Fruit fly (Drosophila melanogaster) whole organism, pupa: ENCODE results near the gene CG43394.

Experiments used
- CG10348 ChIP-seq: fragments of 200-800 bp; sonication (Bioruptor generic); IDR thresholded peaks from 2 replicates; pipeline ENCODE4 v1.3.6; 2022; ENCODE audit warnings: missing biosample characterization, missing genetic modification characterization
- CG12605 ChIP-seq: fragments of 200-800 bp; sonication (Bioruptor generic); IDR thresholded peaks from 2 replicates; pipeline ENCODE4 v1.3.6; 2022; ENCODE audit warnings: missing biosample characterization, missing genetic modification characterization
- CG13204 ChIP-seq: fragments of 200-800 bp; sonication (Bioruptor generic); optimal IDR thresholded peaks from 2 replicates; lab custom pipeline; 2018; ENCODE audit warnings: missing biosample characterization, mild to moderate bottlenecking, missing genetic modification characterization, moderate library complexity
- CG14655 ChIP-seq: fragments of 200-800 bp; sonication (Bioruptor generic); optimal IDR thresholded peaks from 3 replicates; lab custom pipeline; 2017; ENCODE audit warnings: mild to moderate bottlenecking, missing biosample characterization, missing genetic modification reagents, missing genetic modification characterization
- CG15710 ChIP-seq: fragments of 200-800 bp; sonication (Bioruptor generic); optimal IDR thresholded peaks from 2 replicates; lab custom pipeline; 2018; ENCODE audit warnings: missing biosample characterization, mild to moderate bottlenecking, missing genetic modification characterization, moderate library complexity
- CG17806 ChIP-seq: fragments of 200-800 bp; sonication (Bioruptor generic); optimal IDR thresholded peaks from 2 replicates; lab custom pipeline; 2018; ENCODE audit warnings: missing biosample characterization, mild to moderate bottlenecking, missing genetic modification characterization, moderate library complexity
- CG32121 ChIP-seq: fragments of 200-800 bp; sonication (Bioruptor generic); IDR thresholded peaks from 2 replicates; pipeline ENCODE4 v1.3.6; 2022; ENCODE audit warnings: missing biosample characterization, missing genetic modification characterization
- CG34367 ChIP-seq: fragments of 200-800 bp; sonication (Bioruptor generic); optimal IDR thresholded peaks from 2 replicates; lab custom pipeline; 2018; ENCODE audit warnings: missing biosample characterization, mild to moderate bottlenecking, missing genetic modification characterization
- CG4496 ChIP-seq: fragments of 200-800 bp; sonication (Bioruptor generic); IDR thresholded peaks from 3 replicates; pipeline ENCODE4 v1.3.6; 2022; ENCODE audit warnings: missing biosample characterization, missing genetic modification characterization
- CG8159 ChIP-seq: fragments of 200-800 bp; sonication (Bioruptor generic); optimal IDR thresholded peaks from 3 replicates; lab custom pipeline; 2018; ENCODE audit warnings: missing biosample characterization, mild to moderate bottlenecking, missing genetic modification characterization, moderate library complexity
- CG8301 ChIP-seq: fragments of 200-800 bp; sonication (Bioruptor generic); optimal IDR thresholded peaks from 2 replicates; lab custom pipeline; 2018; ENCODE audit warnings: missing biosample characterization, mild to moderate bottlenecking, missing genetic modification characterization
- CG9948 ChIP-seq: fragments of 200-800 bp; sonication (Bioruptor generic); optimal IDR thresholded peaks from 2 replicates; lab custom pipeline; 2018; ENCODE audit warnings: missing biosample characterization, mild to moderate bottlenecking, missing genetic modification characterization, moderate library complexity
- D1 ChIP-seq: fragments of 200-800 bp; sonication (Bioruptor generic); optimal IDR thresholded peaks from 2 replicates; lab custom pipeline; 2018; ENCODE audit warnings: missing biosample characterization, mild to moderate bottlenecking, missing genetic modification characterization, moderate library complexity
- EcR ChIP-seq: fragments of 200-800 bp; sonication (Bioruptor generic); optimal IDR thresholded peaks from 3 replicates; lab custom pipeline; 2019; ENCODE audit warnings: missing biosample characterization, missing genetic modification characterization, mild to moderate bottlenecking, moderate library complexity, missing genetic modification reagents
- Ets98B ChIP-seq: fragments of 200-800 bp; sonication (Bioruptor generic); IDR thresholded peaks from 2 replicates; pipeline ENCODE4 v1.3.6; 2022; ENCODE audit warnings: missing biosample characterization, missing genetic modification characterization
- Pif1A ChIP-seq: fragments of 200-800 bp; sonication (Bioruptor generic); optimal IDR thresholded peaks from 3 replicates; lab custom pipeline; 2016; ENCODE audit warnings: missing biosample characterization, missing genetic modification characterization
- Pif1B ChIP-seq: fragments of 200-800 bp; sonication (Bioruptor generic); optimal IDR thresholded peaks from 3 replicates; lab custom pipeline; 2016; ENCODE audit warnings: missing biosample characterization, missing genetic modification characterization
- Snoo ChIP-seq: fragments of 200-800 bp; sonication (Bioruptor generic); optimal IDR thresholded peaks from 3 replicates; lab custom pipeline; 2017; ENCODE audit warnings: missing biosample characterization, mild to moderate bottlenecking, missing genetic modification characterization, inconsistent platforms
- fd96Ca ChIP-seq: fragments of 200-800 bp; sonication (Bioruptor generic); IDR thresholded peaks from 3 replicates; pipeline ENCODE4 v1.3.6; 2022; ENCODE audit warnings: missing biosample characterization, missing genetic modification characterization
- gl ChIP-seq: fragments of 200-800 bp; sonication (Bioruptor generic); optimal IDR thresholded peaks from 2 replicates; lab custom pipeline; 2018; ENCODE audit warnings: missing biosample characterization, mild to moderate bottlenecking, missing genetic modification characterization
- rn ChIP-seq: fragments of 200-800 bp; sonication (Bioruptor generic); IDR thresholded peaks from 2 replicates; pipeline ENCODE4 v1.3.6; 2022; ENCODE audit warnings: missing biosample characterization, missing genetic modification characterization

The CG43394 gene

dm6 chr2L:8100489-8101352, 44.8 kb upstream of the CG43394 start:
- TF ChIP-seq CG10348 (GFP tag; lab: Robert Waterston, UW) = no peak
- no peak for TF ChIP-seq D1 (tag; lab: Kevin White, UChicago)
- peak; percentile 55 for TF ChIP-seq CG15710 (tag; lab: Kevin White, UChicago)
- TF ChIP-seq rn (GFP tag; lab: Robert Waterston, UW) = no peak
- TF ChIP-seq CG8301 (tag; lab: Kevin White, UChicago) = peak; percentile 40
- no peak for TF ChIP-seq CG12605 (GFP tag; lab: Robert Waterston, UW)
- TF ChIP-seq EcR (GFP tag; lab: Kevin White, UChicago) = peak; percentile 82
- TF ChIP-seq CG14655 = no peak
- TF ChIP-seq CG8159 (tag; lab: Kevin White, UChicago) = no peak
- no peak for TF ChIP-seq CG34367
- TF ChIP-seq CG9948 (tag; lab: Kevin White, UChicago) = peak; percentile 33
- TF ChIP-seq Pif1B (GFP tag; lab: Kevin White, UChicago) = no peak
- no peak for TF ChIP-seq CG32121 (GFP tag; lab: Robert Waterston, UW)
- no peak for TF ChIP-seq gl (tag; lab: Kevin White, UChicago)
- TF ChIP-seq Ets98B = peak; percentile 9; the same call in 1 of the 2 replicates
- TF ChIP-seq Pif1A (GFP tag; lab: Kevin White, UChicago) = peak; percentile 24
- no peak for TF ChIP-seq fd96Ca
- peak; percentile 52 for TF ChIP-seq CG17806 (tag; lab: Kevin White, UChicago)
- TF ChIP-seq Snoo = peak; percentile 19
- TF ChIP-seq CG13204 (GFP tag; lab: Kevin White, UChicago) = no peak
- no peak for TF ChIP-seq CG4496 (GFP tag; lab: Robert Waterston, UW)

DNA sequence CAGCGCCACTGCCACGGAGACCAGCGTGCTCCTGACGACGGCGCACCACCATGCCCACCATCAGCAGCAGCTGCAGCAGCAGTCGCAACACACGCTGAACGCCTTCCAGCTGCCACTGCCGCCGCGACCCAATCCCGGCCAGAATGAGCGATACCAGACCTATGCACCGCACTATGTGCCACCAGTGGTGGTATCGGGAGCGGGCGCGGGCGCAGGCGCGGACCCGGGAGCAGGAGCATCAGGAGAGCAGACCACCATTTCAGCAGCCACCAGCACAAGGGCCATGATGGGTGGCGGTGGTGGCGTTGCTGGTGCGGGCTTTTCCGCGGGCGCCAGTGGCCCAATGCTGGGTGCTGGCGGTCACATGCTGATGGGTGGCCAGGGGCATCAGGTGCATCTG, 42.5 kb upstream of the CG43394 start:
- TF ChIP-seq CG10348 (GFP tag; lab: Robert Waterston, UW) = no peak

dm6 chr2L:8104094-8104493, 41.5 kb upstream of the CG43394 start:
- TF ChIP-seq CG8301 (tag; lab: Kevin White, UChicago) (no peak), CG14655 (no peak), CG17806 (tag; lab: Kevin White, UChicago) (no peak), rn (GFP tag; lab: Robert Waterston, UW) (no peak), gl (tag; lab: Kevin White, UChicago) (no peak), Ets98B (no peak), CG13204 (GFP tag; lab: Kevin White, UChicago) (no peak), Pif1B (GFP tag; lab: Kevin White, UChicago) (no peak), D1 (tag; lab: Kevin White, UChicago) (no peak), CG15710 (tag; lab: Kevin White, UChicago) (no peak), CG34367 (no peak), CG10348 (GFP tag; lab: Robert Waterston, UW) (no peak), fd96Ca (no peak), CG8159 (tag; lab: Kevin White, UChicago) (no peak), CG4496 (GFP tag; lab: Robert Waterston, UW) (no peak), EcR (GFP tag; lab: Kevin White, UChicago) (no peak), Pif1A (GFP tag; lab: Kevin White, UChicago) (no peak), CG12605 (GFP tag; lab: Robert Waterston, UW) (no peak)

DNA sequence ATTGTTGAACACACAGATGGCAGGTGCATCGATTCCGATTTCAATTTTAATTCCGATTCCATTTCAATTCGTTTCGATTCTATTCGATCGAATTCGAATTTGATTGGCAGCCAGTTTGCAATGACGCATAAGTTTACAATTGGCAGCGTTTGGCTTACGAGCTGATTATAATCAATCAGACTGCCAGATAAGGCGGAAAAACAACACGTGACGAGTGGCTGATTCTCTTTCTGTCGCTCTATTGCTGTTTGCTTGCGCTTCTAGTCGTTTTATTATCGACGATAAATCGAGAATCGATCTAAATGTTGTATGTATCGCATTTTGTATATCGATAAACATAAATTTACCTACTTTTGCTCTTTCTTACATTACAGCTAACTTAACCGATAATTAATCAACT, 40.9 kb upstream of the CG43394 start:
- TF ChIP-seq CG12605 (GFP tag; lab: Robert Waterston, UW) (no peak), Ets98B (no peak), gl (tag; lab: Kevin White, UChicago) (no peak), CG4496 (GFP tag; lab: Robert Waterston, UW) (no peak), CG34367 (no peak), Pif1A (GFP tag; lab: Kevin White, UChicago) (no peak), Snoo (no peak), CG8301 (tag; lab: Kevin White, UChicago) (no peak), CG10348 (GFP tag; lab: Robert Waterston, UW) (no peak), fd96Ca (no peak)

dm6 chr2L:8110549-8111438, 34.8 kb upstream of the CG43394 start:
- no peak for TF ChIP-seq CG10348 (GFP tag; lab: Robert Waterston, UW)
- TF ChIP-seq rn (GFP tag; lab: Robert Waterston, UW) = no peak
- TF ChIP-seq Snoo = no peak
- TF ChIP-seq CG12605 (GFP tag; lab: Robert Waterston, UW) = no peak
- TF ChIP-seq EcR (GFP tag; lab: Kevin White, UChicago) = no peak
- no peak for TF ChIP-seq CG32121 (GFP tag; lab: Robert Waterston, UW)
- TF ChIP-seq CG14655 = no peak
- TF ChIP-seq CG4496 (GFP tag; lab: Robert Waterston, UW) = no peak
- no peak for TF ChIP-seq CG8159 (tag; lab: Kevin White, UChicago)
- TF ChIP-seq D1 (tag; lab: Kevin White, UChicago) = no peak
- TF ChIP-seq CG8301 (tag; lab: Kevin White, UChicago) = no peak
- TF ChIP-seq CG17806 (tag; lab: Kevin White, UChicago) = no peak
- no peak for TF ChIP-seq fd96Ca
- TF ChIP-seq gl (tag; lab: Kevin White, UChicago) = no peak
